Worm (Caenorhabditis elegans) whole organism, young adult: ENCODE measurements around the gene fkb-1.

Experiments
- B0336.3 ChIP-seq: fragments of 200-800 bp; sonication (Bioruptor generic); IDR thresholded peaks from 2 replicates; pipeline ENCODE4 v1.3.6; 2022; ENCODE audit warnings: missing genetic modification characterization, missing compliant biosample characterization
- C17E4.6 ChIP-seq: fragments of 200-800 bp; sonication (Bioruptor generic); IDR thresholded peaks from 2 replicates; pipeline ENCODE4 v1.3.6; 2022; ENCODE audit warnings: missing genetic modification reagents, missing genetic modification characterization, missing compliant biosample characterization
- D2030.7 ChIP-seq: fragments of 200-800 bp; sonication (Bioruptor generic); IDR thresholded peaks from 2 replicates; pipeline ENCODE4 v1.3.6; 2022; ENCODE audit warnings: missing genetic modification reagents, missing genetic modification characterization, missing compliant biosample characterization
- F22D6.2 ChIP-seq: sonication (generic microtip); optimal IDR thresholded peaks from 2 replicates; lab custom pipeline; 2016; ENCODE audit warnings: mild to moderate bottlenecking, missing genetic modification characterization, missing compliant biosample characterization
- F33H1.4 ChIP-seq: fragments of 200-800 bp; sonication (Bioruptor generic); IDR thresholded peaks from 2 replicates; pipeline ENCODE4 v1.3.6; 2022; ENCODE audit warnings: missing genetic modification reagents, missing genetic modification characterization, missing compliant biosample characterization
- F49E8.2 ChIP-seq: sonication (generic microtip); optimal IDR thresholded peaks from 3 replicates; lab custom pipeline; 2017; ENCODE audit warnings: missing genetic modification characterization, mild to moderate bottlenecking, missing compliant biosample characterization, antibody characterized with exemption, moderate library complexity; ENCODE audit not compliant: insufficient read depth
- T26A5.8 ChIP-seq: sonication (generic microtip); optimal IDR thresholded peaks from 2 replicates; lab custom pipeline; 2016; ENCODE audit warnings: missing genetic modification characterization, missing compliant biosample characterization
- Y56A3A.18 ChIP-seq: fragments of 200-800 bp; sonication (Bioruptor generic); IDR thresholded peaks from 2 replicates; pipeline ENCODE4 v1.3.6; 2022; ENCODE audit warnings: missing genetic modification reagents, missing genetic modification characterization, missing compliant biosample characterization
- Y67H2A.10 ChIP-seq: fragments of 200-800 bp; sonication (Bioruptor generic); conservative IDR thresholded peaks from 2 replicates; pipeline ENCODE4 v1.3.6; 2022; ENCODE audit warnings: missing genetic modification reagents, missing genetic modification characterization, missing compliant biosample characterization
- ZK185.1 ChIP-seq: sonication (generic microtip); optimal IDR thresholded peaks from 2 replicates; lab custom pipeline; 2016; ENCODE audit warnings: mild to moderate bottlenecking, missing genetic modification characterization, missing compliant biosample characterization; ENCODE audit not compliant: poor library complexity, severe bottlenecking
- akir-1 ChIP-seq: fragments of 200-800 bp; sonication (Bioruptor generic); optimal IDR thresholded peaks from 2 replicates; lab custom pipeline; 2018; ENCODE audit warnings: mild to moderate bottlenecking, missing genetic modification characterization, moderate library complexity, missing compliant biosample characterization
- aptf-2 ChIP-seq: fragments of 200-800 bp; sonication (Bioruptor generic); conservative IDR thresholded peaks from 2 replicates; pipeline ENCODE4 v1.3.6; 2022; ENCODE audit warnings: missing genetic modification reagents, missing genetic modification characterization, missing compliant biosample characterization
- bed-1 ChIP-seq: fragments of 200-800 bp; sonication (Bioruptor generic); IDR thresholded peaks from 2 replicates; pipeline ENCODE4 v1.3.6; 2022; ENCODE audit warnings: missing genetic modification reagents, missing genetic modification characterization, missing compliant biosample characterization
- cebp-1 ChIP-seq, 2 experiments: fragments of 200-800 bp in 1 of 2; sonication (Bioruptor generic) in 1 of 2; sonication (generic microtip) in 1 of 2; IDR thresholded peaks in 1 of 2; optimal IDR thresholded peaks in 1 of 2; 2 replicates each; pipeline versions ENCODE4 v1.3.6 to Lab custom; 2017 to 2022; ENCODE audit warnings: missing compliant biosample characterization in 2 of 2, missing genetic modification characterization in 2 of 2, mild to moderate bottlenecking in 1 of 2, missing genetic modification reagents in 1 of 2, moderate library complexity in 1 of 2
- ceh-40 ChIP-seq: fragments of 200-800 bp; sonication (Bioruptor generic); IDR thresholded peaks from 2 replicates; pipeline ENCODE4 v1.3.6; 2022; ENCODE audit warnings: missing genetic modification characterization, missing compliant biosample characterization
- ceh-91 ChIP-seq: fragments of 200-800 bp; sonication (Bioruptor generic); IDR thresholded peaks from 2 replicates; pipeline ENCODE4 v1.3.6; 2022; ENCODE audit warnings: missing genetic modification reagents, missing genetic modification characterization, missing compliant biosample characterization
- chd-7 ChIP-seq: sonication (generic microtip); optimal IDR thresholded peaks from 2 replicates; lab custom pipeline; 2016; ENCODE audit warnings: mild to moderate bottlenecking, missing genetic modification characterization, moderate library complexity, missing compliant biosample characterization
- efl-1 ChIP-seq: fragments of 150-350 bp; optimal IDR thresholded peaks from 2 replicates; lab custom pipeline; 2014; ENCODE audit warnings: missing biosample characterization, missing genetic modification reagents, missing genetic modification characterization
- egl-18 ChIP-seq: fragments of 200-800 bp; sonication (Bioruptor generic); IDR thresholded peaks from 2 replicates; pipeline ENCODE4 v1.3.6; 2022; ENCODE audit warnings: missing genetic modification reagents, missing genetic modification characterization, missing compliant biosample characterization
- ekl-4 ChIP-seq: fragments of 200-800 bp; sonication (Bioruptor generic); IDR thresholded peaks from 2 replicates; pipeline ENCODE4 v1.3.6; 2022; ENCODE audit warnings: missing genetic modification reagents, missing genetic modification characterization, missing compliant biosample characterization
- gei-17 ChIP-seq: fragments of 200-800 bp; sonication (Bioruptor generic); optimal IDR thresholded peaks from 2 replicates; lab custom pipeline; 2018; ENCODE audit warnings: mild to moderate bottlenecking, missing genetic modification characterization, missing compliant biosample characterization
- hmg-1.2 ChIP-seq: fragments of 200-800 bp; sonication (Bioruptor generic); IDR thresholded peaks from 2 replicates; pipeline ENCODE4 v1.3.6; 2022; ENCODE audit warnings: missing genetic modification reagents, missing genetic modification characterization, missing compliant biosample characterization
- hsf-1 ChIP-seq: fragments of 200-800 bp; sonication (Bioruptor generic); IDR thresholded peaks from 2 replicates; pipeline ENCODE4 v1.3.6; 2022; ENCODE audit warnings: missing genetic modification reagents, missing genetic modification characterization, missing compliant biosample characterization
- lag-1 ChIP-seq: fragments of 200-800 bp; sonication (Bioruptor generic); IDR thresholded peaks from 2 replicates; pipeline ENCODE4 v1.3.6; 2022; ENCODE audit warnings: missing genetic modification reagents, missing genetic modification characterization, missing compliant biosample characterization
- let-526 ChIP-seq: fragments of 200-800 bp; sonication (Bioruptor generic); IDR thresholded peaks from 2 replicates; pipeline ENCODE4 v1.3.6; 2022; ENCODE audit warnings: missing genetic modification reagents, missing genetic modification characterization, missing compliant biosample characterization
- let-607 ChIP-seq, 2 experiments: fragments of 200-800 bp in 1 of 2; sonication (Bioruptor generic) in 1 of 2; sonication (generic microtip) in 1 of 2; optimal IDR thresholded peaks; 2 replicates each; lab custom pipeline; 2016 to 2018; ENCODE audit warnings: mild to moderate bottlenecking in 2 of 2, missing compliant biosample characterization in 2 of 2, missing genetic modification characterization in 2 of 2, moderate library complexity in 2 of 2, missing genotype in 1 of 2
- lin-26 ChIP-seq: fragments of 200-800 bp; sonication (Bioruptor generic); IDR thresholded peaks from 2 replicates; pipeline ENCODE4 v1.3.6; 2022; ENCODE audit warnings: missing genetic modification reagents, missing genetic modification characterization, missing compliant biosample characterization
- lin-35 ChIP-seq, 3 experiments: fragments of 150-350 bp in 2 of 3; sonication (generic microtip) in 1 of 3; optimal IDR thresholded peaks; 2 replicates each; lab custom pipeline; 2014 to 2018; ENCODE audit warnings: missing biosample characterization in 3 of 3, missing genetic modification characterization in 3 of 3, missing genetic modification reagents in 3 of 3
- lin-40 ChIP-seq: sonication (generic microtip); optimal IDR thresholded peaks from 2 replicates; lab custom pipeline; 2016; ENCODE audit warnings: missing genetic modification characterization, mild to moderate bottlenecking, missing compliant biosample characterization, missing genotype, missing genetic modification reagents
- lir-1 ChIP-seq: fragments of 200-800 bp; sonication (Bioruptor generic); conservative IDR thresholded peaks from 2 replicates; pipeline ENCODE4 v1.3.6; 2022; ENCODE audit warnings: missing genetic modification reagents, missing genetic modification characterization, missing compliant biosample characterization
- lsl-1 ChIP-seq: fragments of 200-800 bp; sonication (Bioruptor generic); optimal IDR thresholded peaks from 2 replicates; lab custom pipeline; 2018; ENCODE audit warnings: mild to moderate bottlenecking, missing genetic modification characterization, moderate library complexity, missing compliant biosample characterization
- madf-10 ChIP-seq: sonication (generic microtip); optimal IDR thresholded peaks from 2 replicates; lab custom pipeline; 2016; ENCODE audit warnings: mild to moderate bottlenecking, missing genetic modification characterization, missing compliant biosample characterization
- madf-6 ChIP-seq: fragments of 200-800 bp; sonication (Bioruptor generic); IDR thresholded peaks from 2 replicates; pipeline ENCODE4 v1.3.6; 2022; ENCODE audit warnings: missing genetic modification reagents, missing genetic modification characterization, missing compliant biosample characterization
- mcd-1 ChIP-seq: fragments of 200-800 bp; sonication (Bioruptor generic); IDR thresholded peaks from 2 replicates; pipeline ENCODE4 v1.3.6; 2022; ENCODE audit warnings: missing genetic modification reagents, missing genetic modification characterization, missing compliant biosample characterization
- mel-28 ChIP-seq: sonication (generic microtip); optimal IDR thresholded peaks from 2 replicates; lab custom pipeline; 2016; ENCODE audit warnings: borderline replicate concordance, mild to moderate bottlenecking, missing genetic modification characterization, missing compliant biosample characterization
- nhr-120 ChIP-seq: fragments of 200-800 bp; sonication (Bioruptor generic); IDR thresholded peaks from 2 replicates; pipeline ENCODE4 v1.3.6; 2022; ENCODE audit warnings: missing genetic modification characterization, missing compliant biosample characterization
- nhr-80 ChIP-seq: sonication (generic microtip); optimal IDR thresholded peaks from 2 replicates; lab custom pipeline; 2016; ENCODE audit warnings: missing genetic modification characterization, missing compliant biosample characterization
- nhr-90 ChIP-seq: sonication (generic microtip); optimal IDR thresholded peaks from 2 replicates; lab custom pipeline; 2016; ENCODE audit warnings: missing genotype, mild to moderate bottlenecking, missing genetic modification characterization, missing compliant biosample characterization
- sdz-38 ChIP-seq: sonication (generic microtip); optimal IDR thresholded peaks from 2 replicates; lab custom pipeline; 2016; ENCODE audit warnings: missing genotype, missing genetic modification characterization, missing compliant biosample characterization
- snpc-1.1 ChIP-seq: sonication (generic microtip); optimal IDR thresholded peaks from 2 replicates; lab custom pipeline; 2017; ENCODE audit warnings: missing genetic modification characterization, mild to moderate bottlenecking, missing compliant biosample characterization, antibody characterized with exemption, moderate library complexity, missing genotype, missing genetic modification reagents; ENCODE audit not compliant: insufficient read depth
- snpc-3.4 ChIP-seq: sonication (generic microtip); optimal IDR thresholded peaks from 2 replicates; lab custom pipeline; 2017; ENCODE audit warnings: missing genetic modification characterization, mild to moderate bottlenecking, missing compliant biosample characterization, antibody characterized with exemption, moderate library complexity, missing genotype, missing genetic modification reagents
- tlf-1 ChIP-seq: fragments of 200-800 bp; sonication (Bioruptor generic); optimal IDR thresholded peaks from 2 replicates; lab custom pipeline; 2018; ENCODE audit warnings: mild to moderate bottlenecking, missing genetic modification characterization, missing compliant biosample characterization
- unc-62 ChIP-seq: fragments of 150-350 bp; optimal IDR thresholded peaks from 2 replicates; lab custom pipeline; 2014; ENCODE audit warnings: missing biosample characterization, missing genetic modification reagents, missing genetic modification characterization
- xnd-1 ChIP-seq: sonication (generic microtip); optimal IDR thresholded peaks from 2 replicates; lab custom pipeline; 2016; ENCODE audit warnings: missing genotype, missing genetic modification reagents, missing genetic modification characterization, missing compliant biosample characterization
- ztf-18 ChIP-seq: sonication (generic microtip); optimal IDR thresholded peaks from 2 replicates; lab custom pipeline; 2016; ENCODE audit warnings: missing genotype, mild to moderate bottlenecking, missing genetic modification characterization, missing compliant biosample characterization
- ztf-28 ChIP-seq: fragments of 200-800 bp; sonication (Bioruptor generic); IDR thresholded peaks from 2 replicates; pipeline ENCODE4 v1.3.6; 2022; ENCODE audit warnings: missing genetic modification reagents, missing genetic modification characterization, missing compliant biosample characterization

The fkb-1 gene

ce11 chrIV:11082789-11083235 lies 46.4 kb downstream of the fkb-1 start (continued):
- TF ChIP-seq gei-17 (GFP tag; lab: Kevin White, UChicago): peak; percentile 2
- TF ChIP-seq Y56A3A.18 (GFP tag; lab: Robert Waterston, UW): no peak
- TF ChIP-seq lin-35 (GFP tag; optimal IDR thresholded peaks at IDR 0.05; lab: Kevin White, UChicago): peak in 1 of 3 experiments; percentile 87
- no peak for TF ChIP-seq snpc-3.4 (tag; lab: Kevin White, UChicago)
- TF ChIP-seq lin-26: peak; percentile 69; the same call in 1 of the 2 replicates
- peak; percentile 94 for TF ChIP-seq hmg-1.2 (GFP tag; lab: Robert Waterston, UW)
- no peak for TF ChIP-seq ceh-40 (GFP tag; lab: Robert Waterston, UW)
- TF ChIP-seq chd-7 (tag; lab: Kevin White, UChicago): peak; percentile 90
- no peak for TF ChIP-seq aptf-2 (GFP tag; lab: Robert Waterston, UW)
- TF ChIP-seq F22D6.2: peak; percentile 64
- peak; percentile 51 for TF ChIP-seq akir-1 (GFP tag; lab: Kevin White, UChicago)
- TF ChIP-seq sdz-38 (tag; lab: Kevin White, UChicago): no peak
- TF ChIP-seq ztf-18 (tag; lab: Kevin White, UChicago): peak; percentile 69
- peak; percentile 74 for TF ChIP-seq nhr-90
- 0 out of 2 replicates have a peak, but pooled peaks have one; percentile 56 for TF ChIP-seq cebp-1 (GFP tag; IDR thresholded peaks at IDR 0.05; lab: Robert Waterston, UW)
- TF ChIP-seq cebp-1 (tag; optimal IDR thresholded peaks at IDR 0.05; lab: Kevin White, UChicago): peak; percentile 92
- TF ChIP-seq ZK185.1 (tag; lab: Kevin White, UChicago): peak; percentile 91
- TF ChIP-seq bed-1 (GFP tag; lab: Robert Waterston, UW): no peak
- no peak for TF ChIP-seq T26A5.8 (tag; lab: Kevin White, UChicago)
- TF ChIP-seq unc-62 (GFP tag; lab: Kevin White, UChicago): peak; percentile 53
- TF ChIP-seq nhr-120 (GFP tag; lab: Robert Waterston, UW): no peak
- peak; percentile 54; the same call in 1 of the 2 replicates for TF ChIP-seq Y67H2A.10 (GFP tag; lab: Robert Waterston, UW)
- TF ChIP-seq lag-1 (GFP tag; lab: Robert Waterston, UW): no peak
- peak; percentile 65 for TF ChIP-seq mel-28 (tag; lab: Kevin White, UChicago)
- TF ChIP-seq B0336.3 (GFP tag; lab: Robert Waterston, UW): peak; percentile 89
- TF ChIP-seq lin-40 (tag; lab: Kevin White, UChicago): peak; percentile 93
- no peak for TF ChIP-seq F49E8.2 (tag; lab: Kevin White, UChicago)
- TF ChIP-seq let-607 (tag; optimal IDR thresholded peaks at IDR 0.05; lab: Kevin White, UChicago): peak; percentile 85 to 87
- peak; percentile 82 for TF ChIP-seq mcd-1 (GFP tag; lab: Robert Waterston, UW)
- TF ChIP-seq nhr-80: peak; percentile 75
- TF ChIP-seq egl-18 (GFP tag; lab: Robert Waterston, UW): peak; percentile 78; the same call in 1 of the 2 replicates

- peak; percentile 70 for TF ChIP-seq ceh-91
- peak; percentile 93 for TF ChIP-seq efl-1 (GFP tag; lab: Kevin White, UChicago)
- TF ChIP-seq lir-1 (GFP tag; lab: Robert Waterston, UW): no peak
- TF ChIP-seq xnd-1: peak; percentile 60
- no peak for TF ChIP-seq akir-1 (GFP tag; lab: Kevin White, UChicago)
- TF ChIP-seq F49E8.2 (tag; lab: Kevin White, UChicago): peak; percentile 57
- TF ChIP-seq D2030.7 (GFP tag; lab: Robert Waterston, UW): peak; percentile 62
- no peak for TF ChIP-seq B0336.3 (GFP tag; lab: Robert Waterston, UW)
- TF ChIP-seq madf-6 (GFP tag; lab: Robert Waterston, UW): peak; percentile 94
- TF ChIP-seq mel-28 (tag; lab: Kevin White, UChicago): no peak
- no peak for TF ChIP-seq madf-10 (tag; lab: Kevin White, UChicago)
- TF ChIP-seq ztf-28: no peak
- TF ChIP-seq lsl-1 (GFP tag; lab: Kevin White, UChicago): peak; percentile 80
- TF ChIP-seq snpc-1.1: peak; percentile 15
- peak; percentile 55; the same call in 1 of the 2 replicates for TF ChIP-seq C17E4.6 (GFP tag; lab: Robert Waterston, UW)
- 0 out of 2 replicates have a peak, but pooled peaks have one; percentile 15 for TF ChIP-seq ekl-4 (GFP tag; lab: Robert Waterston, UW)
- TF ChIP-seq F33H1.4 (GFP tag; lab: Robert Waterston, UW): peak; percentile 69
- peak; percentile 75; the same call in 1 of the 2 replicates for TF ChIP-seq hsf-1 (GFP tag; lab: Robert Waterston, UW)
- TF ChIP-seq let-526 (GFP tag; lab: Robert Waterston, UW): no peak
- peak; percentile 27 for TF ChIP-seq tlf-1 (GFP tag; lab: Kevin White, UChicago)
Observed at ce11 chrIV:11083609-11084008, 47.2 kb downstream of the fkb-1 start, which contains the start of gene klc-1. Gene klc-1, plus strand, starts transcription at chrIV:11083735.
